Worm (Caenorhabditis elegans): ENCODE results near the gene knl-3.

- TF ChIP-seq nhr-28 (tag; optimal IDR thresholded peaks at IDR 0.05): no peak
- TF ChIP-seq zag-1 (tag; optimal IDR thresholded peaks at IDR 0.05): no peak
- no peak for TF ChIP-seq fkh-10 (GFP tag; optimal IDR thresholded peaks at IDR 0.05)
- TF ChIP-seq nhr-237 (tag; optimal IDR thresholded peaks at IDR 0.05): no peak
- no peak for TF ChIP-seq skn-1 (tag; optimal IDR thresholded peaks at IDR 0.05)
- no peak for TF ChIP-seq nhr-77 (tag; optimal IDR thresholded peaks at IDR 0.05)
- TF ChIP-seq lin-39 (tag; optimal IDR thresholded peaks at IDR 0.05): peak; percentile 3
- no peak for TF ChIP-seq elt-2 (tag; optimal IDR thresholded peaks at IDR 0.05)
- TF ChIP-seq nhr-67 (tag; optimal IDR thresholded peaks at IDR 0.05): no peak
- no peak for TF ChIP-seq ZK546.5 (tag; optimal IDR thresholded peaks at IDR 0.05)
- no peak for TF ChIP-seq ceh-82 (tag; optimal IDR thresholded peaks at IDR 0.05)
- TF ChIP-seq ztf-11 (tag; optimal IDR thresholded peaks at IDR 0.05): no peak
- TF ChIP-seq ama-1 (optimal IDR thresholded peaks at IDR 0.05): no peak
- TF ChIP-seq snpc-4 (tag; optimal IDR thresholded peaks at IDR 0.05): no peak
These were observed 13.9 kb upstream of the knl-3 start for ce11 chrV:1855087-1855486.

Measured in whole organism, L3 larva.